Worm (Caenorhabditis elegans): ENCODE results near the gene ZK757.10.

- TF ChIP-seq ztf-23 (GFP tag; IDR thresholded peaks at IDR 0.05) (no peak), T22C8.4 (GFP tag; IDR thresholded peaks at IDR 0.05) (no peak)
Measured at ce11 chrIII:9905307-9905706, 28.3 kb downstream of the ZK757.10 start.
